Worm (Caenorhabditis elegans) whole organism, early embryonic: ENCODE measurements around the gene C46F11.4.

ENCODE experiments used
- B0310.2 ChIP-seq: sonication (generic microtip); optimal IDR thresholded peaks from 2 replicates; lab custom pipeline; 2016; ENCODE audit warnings: mild to moderate bottlenecking, missing genetic modification characterization, missing compliant biosample characterization
- F13C5.2 ChIP-seq: sonication (generic microtip); optimal IDR thresholded peaks from 2 replicates; lab custom pipeline; 2017; ENCODE audit warnings: mild to moderate bottlenecking, missing genetic modification characterization, inconsistent platforms, missing compliant biosample characterization
- aly-1 ChIP-seq: sonication (generic microtip); optimal IDR thresholded peaks from 2 replicates; lab custom pipeline; 2016; ENCODE audit warnings: missing genetic modification characterization, missing compliant biosample characterization
- ama-1 ChIP-seq: fragments of 150-350 bp; optimal IDR thresholded peaks from 2 replicates; lab custom pipeline; 2014
- ceh-13 ChIP-seq: fragments of 200-800 bp; sonication (Bioruptor generic); optimal IDR thresholded peaks from 2 replicates; lab custom pipeline; 2018; ENCODE audit warnings: mild to moderate bottlenecking, missing genetic modification characterization, missing compliant biosample characterization
- ceh-36 ChIP-seq: sonication (generic microtip); optimal IDR thresholded peaks from 2 replicates; lab custom pipeline; 2016; ENCODE audit warnings: missing genetic modification characterization, inconsistent platforms, missing compliant biosample characterization
- ets-7 ChIP-seq: sonication (generic microtip); optimal IDR thresholded peaks from 2 replicates; lab custom pipeline; 2016; ENCODE audit warnings: missing genotype, missing genetic modification characterization, missing compliant biosample characterization
- flt-1 ChIP-seq: fragments of 200-800 bp; sonication (Bioruptor generic); IDR thresholded peaks from 2 replicates; pipeline ENCODE4 v1.3.6; 2022; ENCODE audit warnings: missing genetic modification characterization, missing compliant biosample characterization
- hmbx-1 ChIP-seq: sonication (generic microtip); optimal IDR thresholded peaks from 2 replicates; lab custom pipeline; 2016; ENCODE audit warnings: mild to moderate bottlenecking, missing genetic modification characterization, missing compliant biosample characterization
- hmg-4 ChIP-seq: fragments of 200-800 bp; sonication (Bioruptor generic); optimal IDR thresholded peaks from 2 replicates; lab custom pipeline; 2018; ENCODE audit warnings: mild to moderate bottlenecking, missing genetic modification characterization, missing compliant biosample characterization
- hnd-1 ChIP-seq: sonication (generic microtip); optimal IDR thresholded peaks from 2 replicates; lab custom pipeline; 2016; ENCODE audit warnings: missing genetic modification characterization, missing compliant biosample characterization
- pes-1 ChIP-seq: fragments of 200-800 bp; sonication (Bioruptor generic); IDR thresholded peaks from 2 replicates; pipeline ENCODE4 v1.3.6; 2022; ENCODE audit warnings: missing genetic modification reagents, missing genetic modification characterization, missing compliant biosample characterization
- scrt-1 ChIP-seq: fragments of 200-800 bp; sonication (Bioruptor generic); IDR thresholded peaks from 2 replicates; pipeline ENCODE4 v1.3.6; 2022; ENCODE audit warnings: missing genetic modification characterization, missing compliant biosample characterization
- sea-1 ChIP-seq: fragments of 200-800 bp; sonication (Bioruptor generic); conservative IDR thresholded peaks from 2 replicates; pipeline ENCODE4 v1.3.6; 2022; ENCODE audit warnings: missing genetic modification characterization, missing compliant biosample characterization
- tbx-11 ChIP-seq: fragments of 200-800 bp; sonication (Bioruptor generic); IDR thresholded peaks from 2 replicates; pipeline ENCODE4 v1.3.6; 2022; ENCODE audit warnings: missing genetic modification characterization, missing compliant biosample characterization
- tbx-37 ChIP-seq: fragments of 200-800 bp; sonication (Bioruptor generic); conservative IDR thresholded peaks from 2 replicates; pipeline ENCODE4 v1.3.6; 2022; ENCODE audit warnings: missing genetic modification reagents, missing genetic modification characterization, missing compliant biosample characterization
- tra-4 ChIP-seq: sonication (generic microtip); optimal IDR thresholded peaks from 2 replicates; lab custom pipeline; 2017; ENCODE audit warnings: missing genetic modification characterization, missing compliant biosample characterization

Gene C46F11.4

DNA sequence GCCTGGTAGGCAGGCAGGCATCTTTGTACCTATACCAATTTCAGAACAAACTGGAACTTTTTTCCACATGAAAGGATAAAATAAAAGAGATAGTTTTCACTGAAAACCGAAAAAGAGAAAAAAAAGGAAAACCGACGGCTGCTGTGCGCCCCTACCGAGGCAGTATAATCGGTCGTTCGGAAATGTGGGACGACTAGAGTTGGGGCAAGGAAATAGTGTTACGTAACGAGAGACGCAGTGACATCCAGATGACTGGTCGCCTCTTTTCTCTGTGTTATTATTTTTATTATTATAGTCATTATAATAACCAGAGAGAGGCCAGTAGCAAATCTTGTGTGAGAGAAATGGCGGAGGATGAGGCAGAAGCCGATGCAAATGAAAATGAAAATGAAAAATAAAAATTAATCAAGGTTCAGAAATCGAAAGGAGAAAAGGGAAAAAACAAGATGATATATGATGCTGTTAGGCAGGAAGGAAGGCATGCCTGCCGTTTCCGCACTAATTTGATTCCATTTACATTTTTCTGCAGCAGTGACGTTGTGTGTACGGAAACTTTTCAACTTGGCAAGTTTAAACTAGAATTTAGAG lies 17.3 kb upstream of the C46F11.4 start:
- TF ChIP-seq F13C5.2 (tag; lab: Kevin White, UChicago): no peak
- no peak for TF ChIP-seq tbx-11
- TF ChIP-seq scrt-1 (GFP tag; lab: Robert Waterston, UW): no peak
- no peak for TF ChIP-seq hmg-4 (GFP tag; lab: Kevin White, UChicago)
- TF ChIP-seq tbx-37 (GFP tag; lab: Robert Waterston, UW): no peak
- TF ChIP-seq flt-1 (GFP tag; lab: Robert Waterston, UW): no peak
- no peak for TF ChIP-seq B0310.2 (tag; lab: Kevin White, UChicago)
- TF ChIP-seq pes-1 (GFP tag; lab: Robert Waterston, UW): no peak
- TF ChIP-seq ceh-36 (tag; lab: Kevin White, UChicago): no peak
- no peak for TF ChIP-seq ceh-13 (GFP tag; lab: Kevin White, UChicago)
- no peak for TF ChIP-seq ets-7 (tag; lab: Kevin White, UChicago)

- TF ChIP-seq ets-7 (tag; lab: Kevin White, UChicago): no peak
Measured at ce11 chrIII:3679083-3679482, 15.0 kb upstream of the C46F11.4 start.

ce11 chrIII:3677378-3677777 lies 13.3 kb upstream of the C46F11.4 start:
- TF ChIP-seq scrt-1 (GFP tag; lab: Robert Waterston, UW) (no peak), ets-7 (tag; lab: Kevin White, UChicago) (no peak), ceh-13 (GFP tag; lab: Kevin White, UChicago) (no peak), hmg-4 (GFP tag; lab: Kevin White, UChicago) (peak; percentile 29), tbx-37 (GFP tag; lab: Robert Waterston, UW) (no peak), flt-1 (GFP tag; lab: Robert Waterston, UW) (0 out of 2 replicates have a peak, but pooled peaks have one; percentile 12)

DNA sequence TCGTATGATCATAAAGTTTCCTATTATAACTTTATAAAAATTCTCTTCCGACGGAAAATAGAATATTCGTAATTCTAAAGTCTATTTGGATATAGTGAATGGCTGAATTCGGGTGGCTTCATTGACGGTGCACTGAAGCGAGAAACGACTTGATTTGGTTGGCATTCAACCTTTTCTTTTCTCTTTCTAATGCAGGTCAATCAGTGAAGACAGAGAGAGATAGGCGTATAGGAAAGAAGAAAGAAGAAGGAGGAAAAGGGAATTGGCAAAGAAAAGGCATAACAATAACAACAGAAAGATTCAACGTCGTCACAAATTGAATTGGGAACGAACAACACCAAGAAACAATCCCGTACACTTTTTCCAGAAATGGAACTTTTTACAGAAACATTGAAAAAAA lies 11.4 kb upstream of the C46F11.4 start:
- TF ChIP-seq hmbx-1 (tag; lab: Kevin White, UChicago): no peak

ce11 chrIII:3674149-3674548 lies 10.0 kb upstream of the C46F11.4 start:
- no peak for TF ChIP-seq sea-1 (GFP tag; lab: Robert Waterston, UW)
- TF ChIP-seq hmg-4 (GFP tag; lab: Kevin White, UChicago): no peak
- no peak for TF ChIP-seq ceh-36 (tag; lab: Kevin White, UChicago)
- no peak for TF ChIP-seq ets-7 (tag; lab: Kevin White, UChicago)
- TF ChIP-seq flt-1 (GFP tag; lab: Robert Waterston, UW): no peak
- no peak for TF ChIP-seq ceh-13 (GFP tag; lab: Kevin White, UChicago)
- no peak for TF ChIP-seq B0310.2 (tag; lab: Kevin White, UChicago)

DNA sequence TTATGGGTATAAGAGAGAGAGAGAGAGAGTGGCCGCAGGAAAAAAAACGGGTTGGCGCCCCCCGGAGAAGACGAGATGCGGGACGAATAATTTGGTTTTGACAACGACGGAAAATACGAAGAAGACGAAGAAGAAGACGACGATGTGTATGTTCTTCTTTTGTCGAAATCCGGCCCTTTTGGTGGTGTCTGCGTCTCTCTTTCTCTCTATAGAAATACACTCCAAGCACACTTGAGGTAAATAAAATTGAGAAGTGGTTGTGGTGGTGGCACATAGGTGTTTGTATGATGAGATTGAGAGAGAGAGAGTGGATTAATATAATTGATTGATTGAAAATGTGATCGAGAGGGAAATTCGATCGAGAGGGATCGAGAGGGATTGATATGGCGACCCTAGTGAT lies 8.7 kb upstream of the C46F11.4 start:
- TF ChIP-seq hmg-4 (GFP tag; lab: Kevin White, UChicago): no peak
- no peak for TF ChIP-seq B0310.2 (tag; lab: Kevin White, UChicago)
- no peak for TF ChIP-seq ceh-36 (tag; lab: Kevin White, UChicago)
- no peak for TF ChIP-seq tra-4 (tag; lab: Kevin White, UChicago)
- TF ChIP-seq sea-1 (GFP tag; lab: Robert Waterston, UW): no peak
- no peak for TF ChIP-seq ceh-13 (GFP tag; lab: Kevin White, UChicago)
- TF ChIP-seq scrt-1 (GFP tag; lab: Robert Waterston, UW): no peak
- no peak for TF ChIP-seq tbx-37 (GFP tag; lab: Robert Waterston, UW)
- no peak for TF ChIP-seq F13C5.2 (tag; lab: Kevin White, UChicago)
- TF ChIP-seq ama-1 (lab: Kevin White, UChicago): no peak
- no peak for TF ChIP-seq hnd-1 (tag; lab: Kevin White, UChicago)
- TF ChIP-seq ets-7 (tag; lab: Kevin White, UChicago): no peak
- TF ChIP-seq aly-1 (tag; lab: Kevin White, UChicago): no peak

ce11 chrIII:3670984-3671383 lies 6.9 kb upstream of the C46F11.4 start:
- peak; percentile 7 for TF ChIP-seq B0310.2 (tag; lab: Kevin White, UChicago)
- no peak for TF ChIP-seq hnd-1 (tag; lab: Kevin White, UChicago)

DNA sequence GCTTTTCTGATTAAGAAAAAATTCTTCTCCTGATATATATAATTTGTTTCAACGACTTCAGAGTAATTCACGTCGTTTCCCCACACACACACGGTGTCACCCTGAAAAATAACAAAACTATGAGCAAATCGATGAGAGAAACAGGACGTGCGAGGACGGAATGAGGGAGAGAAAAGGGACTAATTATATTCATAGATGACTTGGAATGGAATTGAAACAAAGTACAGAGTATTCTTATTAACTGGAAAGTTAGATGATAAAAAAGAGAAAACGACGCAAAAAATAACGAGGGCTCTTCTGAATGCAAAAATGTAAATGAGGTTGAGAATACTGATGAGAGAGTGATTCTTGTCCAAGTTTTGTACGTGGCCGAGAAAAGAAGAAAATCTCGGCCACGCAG lies 6.2 kb upstream of the C46F11.4 start, which contains the start of gene C46F11.6:
C46F11.6 (minus strand) TSS at position 101 of the 400 bp plus-strand sequence.
- no peak for TF ChIP-seq scrt-1 (GFP tag; lab: Robert Waterston, UW)
- TF ChIP-seq sea-1 (GFP tag; lab: Robert Waterston, UW): no peak
- TF ChIP-seq B0310.2 (tag; lab: Kevin White, UChicago): no peak
- TF ChIP-seq tra-4 (tag; lab: Kevin White, UChicago): no peak
- no peak for TF ChIP-seq F13C5.2 (tag; lab: Kevin White, UChicago)
- no peak for TF ChIP-seq aly-1 (tag; lab: Kevin White, UChicago)
- no peak for TF ChIP-seq ets-7 (tag; lab: Kevin White, UChicago)
- no peak for TF ChIP-seq tbx-37 (GFP tag; lab: Robert Waterston, UW)
- no peak for TF ChIP-seq pes-1 (GFP tag; lab: Robert Waterston, UW)
- TF ChIP-seq ceh-13 (GFP tag; lab: Kevin White, UChicago): no peak
- TF ChIP-seq ceh-36 (tag; lab: Kevin White, UChicago): no peak
- no peak for TF ChIP-seq hnd-1 (tag; lab: Kevin White, UChicago)
